Fruit fly (Drosophila melanogaster) whole organism, adult: Measurements from ENCODE around the gene Alp11.

Source experiments
- CG11617 ChIP-seq: fragments of 200-800 bp; sonication (Bioruptor generic); optimal IDR thresholded peaks from 2 replicates; lab custom pipeline; 2017; ENCODE audit warnings: mild to moderate bottlenecking, missing biosample characterization, missing genetic modification reagents, missing genetic modification characterization
- CG12768 ChIP-seq: fragments of 200-800 bp; sonication (Bioruptor generic); optimal IDR thresholded peaks from 2 replicates; lab custom pipeline; 2017; ENCODE audit warnings: missing biosample characterization, missing genetic modification characterization, mild to moderate bottlenecking, moderate library complexity, missing genetic modification reagents
- CG14711 ChIP-seq: fragments of 200-800 bp; sonication (Bioruptor generic); optimal IDR thresholded peaks from 2 replicates; lab custom pipeline; 2018; ENCODE audit warnings: missing biosample characterization, mild to moderate bottlenecking, missing genetic modification characterization, moderate library complexity
- CG1620 ChIP-seq: fragments of 200-800 bp; sonication (Bioruptor generic); optimal IDR thresholded peaks from 2 replicates; lab custom pipeline; 2016; ENCODE audit warnings: missing biosample characterization, missing genetic modification characterization
- CG33017 ChIP-seq: fragments of 200-800 bp; sonication (Bioruptor generic); optimal IDR thresholded peaks from 2 replicates; lab custom pipeline; 2018; ENCODE audit warnings: missing biosample characterization, mild to moderate bottlenecking, missing genetic modification characterization, moderate library complexity
- CG5204 ChIP-seq: fragments of 200-800 bp; sonication (Bioruptor generic); optimal IDR thresholded peaks from 2 replicates; lab custom pipeline; 2016; ENCODE audit warnings: missing biosample characterization, missing genetic modification characterization
- CG7045 ChIP-seq: fragments of 200-800 bp; sonication (Bioruptor generic); optimal IDR thresholded peaks from 2 replicates; lab custom pipeline; 2017; ENCODE audit warnings: missing biosample characterization, mild to moderate bottlenecking, missing genetic modification characterization
- CG7101 ChIP-seq: fragments of 200-800 bp; sonication (Bioruptor generic); optimal IDR thresholded peaks from 2 replicates; lab custom pipeline; 2018; ENCODE audit warnings: missing biosample characterization, mild to moderate bottlenecking, missing genetic modification characterization, moderate library complexity
- Clk ChIP-seq: fragments of 200-800 bp; sonication (Bioruptor generic); optimal IDR thresholded peaks from 2 replicates; lab custom pipeline; 2017; ENCODE audit warnings: missing biosample characterization, missing genetic modification characterization
- Crg-1 ChIP-seq: fragments of 200-800 bp; sonication (Bioruptor generic); optimal IDR thresholded peaks from 2 replicates; lab custom pipeline; 2016; ENCODE audit warnings: missing biosample characterization, missing genetic modification characterization
- Hr96 ChIP-seq: fragments of 200-800 bp; sonication (Bioruptor generic); optimal IDR thresholded peaks from 2 replicates; lab custom pipeline; 2016; ENCODE audit warnings: missing biosample characterization, missing genetic modification characterization
- Mnt ChIP-seq: fragments of 200-800 bp; sonication (Bioruptor generic); optimal IDR thresholded peaks from 2 replicates; lab custom pipeline; 2016; ENCODE audit warnings: missing biosample characterization, mild to moderate bottlenecking, missing genetic modification characterization
- bab1 ChIP-seq: fragments of 200-800 bp; sonication (Bioruptor generic); optimal IDR thresholded peaks from 3 replicates; lab custom pipeline; 2019; ENCODE audit warnings: missing biosample characterization, mild to moderate bottlenecking, missing genetic modification characterization, moderate library complexity
- cic ChIP-seq: fragments of 200-800 bp; sonication (Bioruptor generic); optimal IDR thresholded peaks from 2 replicates; lab custom pipeline; 2017; ENCODE audit warnings: missing biosample characterization, mild to moderate bottlenecking, missing genetic modification characterization, moderate library complexity
- cnc ChIP-seq, 2 experiments: fragments of >200 bp; optimal IDR thresholded peaks; 2 replicates each; lab custom pipeline; 2017
- kay ChIP-seq: fragments of 200-800 bp; sonication (Bioruptor generic); peaks from one replicate; lab custom pipeline; 2016; ENCODE audit warnings: missing biosample characterization, missing genetic modification characterization, borderline replicate concordance
- ovo ChIP-seq: fragments of 200-800 bp; sonication (Bioruptor generic); optimal IDR thresholded peaks from 2 replicates; lab custom pipeline; 2016; ENCODE audit warnings: missing biosample characterization, missing genetic modification characterization
- pad ChIP-seq: fragments of 200-800 bp; sonication (Bioruptor generic); optimal IDR thresholded peaks from 3 replicates; lab custom pipeline; 2017; ENCODE audit warnings: missing biosample characterization, missing genetic modification characterization, mild to moderate bottlenecking, moderate library complexity, missing genetic modification reagents
- tj ChIP-seq: fragments of 200-800 bp; sonication (Bioruptor generic); optimal IDR thresholded peaks from 3 replicates; lab custom pipeline; 2017; ENCODE audit warnings: missing biosample characterization, mild to moderate bottlenecking, missing genetic modification characterization, moderate library complexity
- toe ChIP-seq: fragments of 200-800 bp; sonication (Bioruptor generic); optimal IDR thresholded peaks from 2 replicates; lab custom pipeline; 2016; ENCODE audit warnings: missing biosample characterization, missing genetic modification characterization

Gene Alp11

dm6 chrX:15611795-15612194, 24.3 kb downstream of the Alp11 start:
- TF ChIP-seq bab1 (GFP tag; lab: Kevin White, UChicago) (no peak), tj (GFP tag; lab: Kevin White, UChicago) (no peak)

DNA sequence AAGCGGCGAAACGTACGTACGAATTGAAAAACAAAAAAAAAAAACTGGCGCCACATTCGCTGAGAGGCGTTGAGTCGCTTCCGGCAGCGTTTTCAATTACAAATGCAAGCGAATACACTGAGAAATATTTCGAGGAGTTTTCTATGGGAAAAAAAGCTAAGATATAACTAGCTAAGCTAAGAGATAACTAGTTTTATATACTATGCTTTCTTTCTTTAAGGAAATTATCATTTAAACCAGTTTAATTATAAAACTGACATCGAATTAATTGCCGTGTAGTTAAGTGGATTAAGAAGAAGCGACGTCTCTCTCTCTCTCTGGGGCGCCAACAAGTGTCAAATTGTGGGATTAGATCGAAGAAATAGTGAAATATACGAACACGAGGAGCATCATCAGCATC, 27.9 kb downstream of the Alp11 start:
- TF ChIP-seq Clk (no peak), cic (GFP tag; lab: Kevin White, UChicago) (no peak), CG1620 (no peak), Mnt (GFP tag; lab: Kevin White, UChicago) (no peak), CG33017 (no peak), CG12768 (GFP tag; lab: Kevin White, UChicago) (no peak), tj (GFP tag; lab: Kevin White, UChicago) (no peak), CG5204 (no peak), bab1 (GFP tag; lab: Kevin White, UChicago) (peak; percentile 3), cnc (optimal IDR thresholded peaks at IDR 0.05; lab: Kevin White, UChicago) (no peak), CG7045 (GFP tag; lab: Kevin White, UChicago) (no peak), pad (GFP tag; lab: Kevin White, UChicago) (no peak), ovo (GFP tag; lab: Kevin White, UChicago) (no peak), CG14711 (tag; lab: Kevin White, UChicago) (peak; percentile 50), CG7101 (tag; lab: Kevin White, UChicago) (no peak), toe (GFP tag; lab: Kevin White, UChicago) (no peak), kay (GFP tag; lab: Kevin White, UChicago) (no peak), Hr96 (GFP tag; lab: Kevin White, UChicago) (peak; percentile 9), CG11617 (no peak), Crg-1 (no peak)

DNA sequence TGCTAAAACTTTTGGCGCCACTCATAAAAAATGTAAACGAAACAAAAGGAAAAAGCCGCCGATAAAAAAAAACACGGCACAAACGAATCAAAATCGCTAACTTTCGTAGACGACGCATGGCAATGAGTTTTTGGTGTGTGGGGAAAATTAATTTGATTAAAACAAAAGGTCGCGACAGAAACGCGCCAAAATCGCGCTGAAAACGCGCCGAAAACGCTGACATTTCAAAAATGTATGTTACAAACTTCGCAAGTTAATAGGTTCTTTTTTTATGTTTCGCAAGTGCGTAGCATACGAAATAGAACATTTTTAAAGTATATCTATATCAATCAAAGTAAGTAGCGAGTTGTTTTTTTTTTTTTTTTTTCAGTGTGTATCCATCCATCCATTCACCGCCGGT, 28.5 kb downstream of the Alp11 start:
- TF ChIP-seq pad (GFP tag; lab: Kevin White, UChicago) (no peak), CG7045 (GFP tag; lab: Kevin White, UChicago) (no peak)

- no peak for TF ChIP-seq kay (GFP tag; lab: Kevin White, UChicago)
These were observed 29.0 kb downstream of the Alp11 start for dm6 chrX:15616532-15616931.

DNA sequence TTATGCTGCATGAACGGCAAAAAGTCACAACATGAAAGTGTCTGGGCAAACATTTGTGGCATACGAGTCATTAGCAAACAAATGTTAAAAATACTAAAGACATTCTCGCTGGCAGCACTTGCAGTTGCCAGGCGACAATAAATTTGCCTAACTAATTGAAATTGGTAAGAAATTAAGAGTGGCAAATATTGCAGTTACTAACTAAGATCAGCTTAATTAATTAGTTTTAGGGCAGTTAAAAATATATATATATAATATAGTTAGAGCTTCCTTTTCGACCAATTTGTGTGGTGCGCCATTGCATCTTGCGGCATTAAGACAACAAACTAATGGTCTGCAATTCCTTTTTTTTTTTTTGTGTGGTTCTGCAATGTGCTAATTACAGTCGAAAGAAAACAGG, 30.4 kb downstream of the Alp11 start:
- no peak for TF ChIP-seq CG11617
- TF ChIP-seq ovo (GFP tag; lab: Kevin White, UChicago), result no peak
- no peak for TF ChIP-seq Mnt (GFP tag; lab: Kevin White, UChicago)
- TF ChIP-seq toe (GFP tag; lab: Kevin White, UChicago), result no peak
- no peak for TF ChIP-seq cic (GFP tag; lab: Kevin White, UChicago)
- no peak for TF ChIP-seq CG7045 (GFP tag; lab: Kevin White, UChicago)
- no peak for TF ChIP-seq Hr96 (GFP tag; lab: Kevin White, UChicago)
- no peak for TF ChIP-seq bab1 (GFP tag; lab: Kevin White, UChicago)
- no peak for TF ChIP-seq kay (GFP tag; lab: Kevin White, UChicago)
- no peak for TF ChIP-seq CG33017
- no peak for TF ChIP-seq CG7101 (tag; lab: Kevin White, UChicago)
- TF ChIP-seq Clk, result no peak
- no peak for TF ChIP-seq tj (GFP tag; lab: Kevin White, UChicago)
- no peak for TF ChIP-seq CG12768 (GFP tag; lab: Kevin White, UChicago)
- TF ChIP-seq CG5204, result no peak
- no peak for TF ChIP-seq CG1620
- TF ChIP-seq pad (GFP tag; lab: Kevin White, UChicago), result no peak
- no peak for TF ChIP-seq CG14711 (tag; lab: Kevin White, UChicago)
- TF ChIP-seq cnc (optimal IDR thresholded peaks at IDR 0.05; lab: Kevin White, UChicago), result no peak
- no peak for TF ChIP-seq Crg-1

DNA sequence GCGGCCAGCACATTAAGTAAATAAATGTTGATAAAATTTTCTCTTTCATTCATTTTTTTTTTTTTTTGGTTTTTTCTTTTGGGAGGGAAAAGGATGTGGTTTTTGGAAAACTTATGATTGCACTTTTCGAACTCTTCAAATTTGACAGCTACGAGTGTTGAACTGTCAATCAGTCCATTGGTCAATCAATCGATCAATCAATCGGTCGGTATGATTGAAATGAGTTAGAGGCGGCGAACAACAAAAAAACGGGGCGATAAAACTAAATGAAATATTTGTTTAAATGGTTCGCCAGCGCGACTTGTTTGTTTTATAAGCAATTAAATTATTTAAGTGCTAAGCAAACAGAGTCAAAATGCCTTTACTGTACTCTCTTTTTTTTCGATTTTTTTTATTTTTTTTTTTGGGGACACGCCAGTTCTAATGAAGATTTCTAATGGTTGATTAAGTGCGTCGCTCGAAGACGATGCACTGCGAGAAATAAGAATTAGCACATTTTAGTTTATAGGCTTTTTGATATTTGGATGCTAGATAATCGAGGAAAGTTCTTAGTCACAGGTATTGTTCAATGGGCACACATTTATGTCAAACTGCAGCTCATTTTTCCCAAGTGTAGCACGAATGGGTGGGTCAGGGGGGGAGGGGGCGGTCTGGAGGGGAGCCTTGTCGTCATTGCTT, 31.6 kb downstream of the Alp11 start:
- TF ChIP-seq toe (GFP tag; lab: Kevin White, UChicago) (no peak), cic (GFP tag; lab: Kevin White, UChicago) (no peak), Clk (no peak), cnc (optimal IDR thresholded peaks at IDR 0.05; lab: Kevin White, UChicago) (no peak), bab1 (GFP tag; lab: Kevin White, UChicago) (no peak), CG11617 (no peak), CG14711 (tag; lab: Kevin White, UChicago) (no peak), tj (GFP tag; lab: Kevin White, UChicago) (no peak), CG33017 (no peak), CG5204 (no peak), CG1620 (no peak), pad (GFP tag; lab: Kevin White, UChicago) (no peak), kay (GFP tag; lab: Kevin White, UChicago) (no peak), CG7101 (tag; lab: Kevin White, UChicago) (no peak)

dm6 chrX:15619631-15619960, 32.1 kb downstream of the Alp11 start:
- TF ChIP-seq CG33017 (no peak), Hr96 (GFP tag; lab: Kevin White, UChicago) (no peak), Mnt (GFP tag; lab: Kevin White, UChicago) (no peak), CG12768 (GFP tag; lab: Kevin White, UChicago) (no peak), Crg-1 (no peak), tj (GFP tag; lab: Kevin White, UChicago) (no peak), CG11617 (no peak), CG7101 (tag; lab: Kevin White, UChicago) (no peak), cic (GFP tag; lab: Kevin White, UChicago) (no peak), CG5204 (no peak), CG1620 (no peak)
